Fruit fly (Drosophila melanogaster) whole organism, embryonic: Measurements from ENCODE around the gene Cpr66Cb.

ENCODE experiments used
- Asciz ChIP-seq: fragments of 200-800 bp; sonication (Bioruptor generic); optimal IDR thresholded peaks from 2 replicates; lab custom pipeline; 2017; ENCODE audit warnings: missing biosample characterization, mild to moderate bottlenecking, missing genetic modification characterization, missing genetic modification reagents
- Blimp-1 ChIP-seq: fragments of 200-800 bp; sonication (Bioruptor generic); optimal IDR thresholded peaks from 3 replicates; lab custom pipeline; 2018; ENCODE audit warnings: missing biosample characterization, missing genetic modification characterization, mild to moderate bottlenecking, moderate library complexity, missing genetic modification reagents
- Bteb2 ChIP-seq: fragments of 200-800 bp; sonication (Bioruptor generic); optimal IDR thresholded peaks from 2 replicates; lab custom pipeline; 2016; ENCODE audit warnings: missing biosample characterization, missing genetic modification characterization
- C15 ChIP-seq: fragments of 200-800 bp; sonication (Bioruptor generic); IDR thresholded peaks from 3 replicates; pipeline ENCODE4 v1.3.6; 2022; ENCODE audit warnings: missing biosample characterization, missing genetic modification characterization
- CG10267 ChIP-seq: fragments of 200-800 bp; sonication (Bioruptor generic); optimal IDR thresholded peaks from 2 replicates; lab custom pipeline; 2018; ENCODE audit warnings: missing biosample characterization, mild to moderate bottlenecking, missing genetic modification characterization, moderate library complexity
- CG11456 ChIP-seq: fragments of 200-800 bp; sonication (Bioruptor generic); IDR thresholded peaks from 3 replicates; pipeline ENCODE4 v1.3.6; 2022; ENCODE audit warnings: missing biosample characterization, missing genetic modification characterization
- CG12236 ChIP-seq: fragments of 200-800 bp; sonication (Bioruptor generic); optimal IDR thresholded peaks from 2 replicates; lab custom pipeline; 2016; ENCODE audit warnings: missing biosample characterization, missing genetic modification characterization
- CG1233 ChIP-seq: fragments of 200-800 bp; sonication (Bioruptor generic); optimal IDR thresholded peaks from 4 replicates; lab custom pipeline; 2018; ENCODE audit warnings: missing biosample characterization, mild to moderate bottlenecking, missing genetic modification characterization
- CG12659 ChIP-seq: fragments of 200-800 bp; sonication (Bioruptor generic); optimal IDR thresholded peaks from 3 replicates; lab custom pipeline; 2017; ENCODE audit warnings: mild to moderate bottlenecking, missing biosample characterization, missing genetic modification reagents, missing genetic modification characterization
- CG13424 ChIP-seq: fragments of 200-800 bp; sonication (Bioruptor generic); optimal IDR thresholded peaks from 2 replicates; lab custom pipeline; 2019; ENCODE audit warnings: missing biosample characterization, mild to moderate bottlenecking, missing genetic modification characterization, moderate library complexity
- CG18599 ChIP-seq: fragments of 200-800 bp; sonication (Bioruptor generic); optimal IDR thresholded peaks from 3 replicates; lab custom pipeline; 2017; ENCODE audit warnings: missing biosample characterization, missing genetic modification characterization, mild to moderate bottlenecking, moderate library complexity, missing genetic modification reagents
- CG33557 ChIP-seq: fragments of 200-800 bp; sonication (Bioruptor generic); optimal IDR thresholded peaks from 2 replicates; lab custom pipeline; 2019; ENCODE audit warnings: missing biosample characterization, mild to moderate bottlenecking, missing genetic modification characterization, moderate library complexity
- CG34224 ChIP-seq: fragments of 200-800 bp; sonication (Bioruptor generic); IDR thresholded peaks from 3 replicates; pipeline ENCODE4 v1.3.6; 2022; ENCODE audit warnings: missing biosample characterization, missing genetic modification characterization; ENCODE audit not compliant: partially characterized antibody
- CG42726 ChIP-seq: fragments of 200-800 bp; sonication (Bioruptor generic); IDR thresholded peaks from 2 replicates; pipeline ENCODE4 v1.3.6; 2022; ENCODE audit warnings: missing biosample characterization, missing genetic modification characterization; ENCODE audit not compliant: partially characterized antibody
- CG6689 ChIP-seq: fragments of 200-800 bp; sonication (Bioruptor generic); IDR thresholded peaks from 2 replicates; pipeline ENCODE4 v1.3.6; 2022; ENCODE audit warnings: missing biosample characterization, missing genetic modification characterization
- CG8089 ChIP-seq: fragments of 200-800 bp; sonication (Bioruptor generic); optimal IDR thresholded peaks from 3 replicates; lab custom pipeline; 2016; ENCODE audit warnings: missing biosample characterization, missing genetic modification characterization
- CG8359 ChIP-seq: fragments of 200-800 bp; sonication (Bioruptor generic); optimal IDR thresholded peaks from 2 replicates; lab custom pipeline; 2017; ENCODE audit warnings: missing biosample characterization, mild to moderate bottlenecking, missing genetic modification characterization, borderline replicate concordance
- Gsc ChIP-seq: fragments of 200-800 bp; sonication (Bioruptor generic); IDR thresholded peaks from 2 replicates; pipeline ENCODE4 v1.3.6; 2022; ENCODE audit warnings: missing biosample characterization, missing genetic modification characterization
- Hr78 ChIP-seq, 2 experiments: fragments of 200-800 bp in 1 of 2; fragments of >200 bp in 1 of 2; sonication (Bioruptor generic) in 1 of 2; optimal IDR thresholded peaks; 2 replicates each; lab custom pipeline; 2017 to 2019; ENCODE audit warnings: missing biosample characterization in 2 of 2, missing genetic modification characterization in 2 of 2, mild to moderate bottlenecking in 1 of 2, moderate library complexity in 1 of 2
- Kr ChIP-seq: fragments of 200-800 bp; sonication (Bioruptor generic); optimal IDR thresholded peaks from 2 replicates; lab custom pipeline; 2017; ENCODE audit warnings: missing biosample characterization, mild to moderate bottlenecking, missing genetic modification characterization
- Lhr ChIP-seq: fragments of 200-800 bp; sonication (Bioruptor generic); optimal IDR thresholded peaks from 3 replicates; lab custom pipeline; 2017; ENCODE audit warnings: mild to moderate bottlenecking, missing biosample characterization, missing genetic modification reagents, missing genetic modification characterization
- Myb ChIP-seq: fragments of 200-800 bp; sonication (Bioruptor generic); optimal IDR thresholded peaks from 2 replicates; lab custom pipeline; 2016; ENCODE audit warnings: missing biosample characterization, missing genetic modification characterization
- NFAT ChIP-seq: fragments of 200-800 bp; sonication (Bioruptor generic); IDR thresholded peaks from 2 replicates; pipeline ENCODE4 v1.3.6; 2022; ENCODE audit warnings: missing biosample characterization, missing genetic modification characterization
- Tbp ChIP-seq: fragments of >200 bp; optimal IDR thresholded peaks from 2 replicates; lab custom pipeline; 2018; ENCODE audit warnings: missing biosample characterization, missing genetic modification characterization
- abd-A ChIP-seq: fragments of 200-800 bp; sonication (Bioruptor generic); optimal IDR thresholded peaks from 3 replicates; lab custom pipeline; 2019; ENCODE audit warnings: missing biosample characterization, mild to moderate bottlenecking, missing genetic modification characterization, moderate library complexity
- al ChIP-seq: fragments of 200-800 bp; sonication (Bioruptor generic); IDR thresholded peaks from 2 replicates; pipeline ENCODE4 v1.3.6; 2022; ENCODE audit warnings: missing biosample characterization, missing genetic modification characterization
- az2 ChIP-seq: fragments of 200-800 bp; sonication (Bioruptor generic); optimal IDR thresholded peaks from 3 replicates; lab custom pipeline; 2016; ENCODE audit warnings: missing biosample characterization, missing genetic modification characterization
- br ChIP-seq: fragments of >200 bp; optimal IDR thresholded peaks from 2 replicates; lab custom pipeline; 2017
- btn ChIP-seq: fragments of 200-800 bp; sonication (Bioruptor generic); optimal IDR thresholded peaks from 2 replicates; lab custom pipeline; 2016; ENCODE audit warnings: missing biosample characterization, missing genetic modification characterization
- cwo ChIP-seq: fragments of 200-800 bp; sonication (Bioruptor generic); optimal IDR thresholded peaks from 3 replicates; lab custom pipeline; 2017; ENCODE audit warnings: missing biosample characterization, missing genetic modification characterization, mild to moderate bottlenecking, moderate library complexity, missing genetic modification reagents
- dmrt11E ChIP-seq: fragments of 200-800 bp; sonication (Bioruptor generic); optimal IDR thresholded peaks from 3 replicates; lab custom pipeline; 2018; ENCODE audit warnings: missing biosample characterization, mild to moderate bottlenecking, missing genetic modification characterization, moderate library complexity
- ems ChIP-seq: fragments of 200-800 bp; sonication (Bioruptor generic); optimal IDR thresholded peaks from 3 replicates; lab custom pipeline; 2016; ENCODE audit warnings: missing biosample characterization, missing genetic modification characterization
- exex ChIP-seq: fragments of 200-800 bp; sonication (Bioruptor generic); optimal IDR thresholded peaks from 4 replicates; lab custom pipeline; 2018; ENCODE audit warnings: missing biosample characterization, mild to moderate bottlenecking, missing genetic modification characterization, moderate library complexity
- fd102C ChIP-seq: fragments of 200-800 bp; sonication (Bioruptor generic); optimal IDR thresholded peaks from 2 replicates; lab custom pipeline; 2018; ENCODE audit warnings: missing biosample characterization, mild to moderate bottlenecking, missing genetic modification characterization, moderate library complexity
- fu2 ChIP-seq: fragments of 200-800 bp; sonication (Bioruptor generic); optimal IDR thresholded peaks from 2 replicates; lab custom pipeline; 2016; ENCODE audit warnings: missing biosample characterization, missing genetic modification characterization
- gcm ChIP-seq: fragments of 200-800 bp; sonication (Bioruptor generic); optimal IDR thresholded peaks from 2 replicates; lab custom pipeline; 2019; ENCODE audit warnings: missing biosample characterization, mild to moderate bottlenecking, missing genetic modification characterization, moderate library complexity
- gem ChIP-seq: fragments of 200-800 bp; sonication (Bioruptor generic); optimal IDR thresholded peaks from 2 replicates; lab custom pipeline; 2019; ENCODE audit warnings: missing biosample characterization, mild to moderate bottlenecking, missing genetic modification characterization, moderate library complexity
- kah ChIP-seq: fragments of 200-800 bp; sonication (Bioruptor generic); optimal IDR thresholded peaks from 2 replicates; lab custom pipeline; 2018; ENCODE audit warnings: missing biosample characterization, mild to moderate bottlenecking, missing genetic modification characterization
- lmd ChIP-seq: fragments of 200-800 bp; sonication (Bioruptor generic); IDR thresholded peaks from 2 replicates; pipeline ENCODE4 v1.3.6; 2022; ENCODE audit warnings: missing biosample characterization, missing genetic modification characterization
- lola ChIP-seq, 3 experiments: fragments of >200 bp in 2 of 3; fragments of 200-800 bp in 1 of 3; sonication (Bioruptor generic) in 1 of 3; optimal IDR thresholded peaks; 2 replicates each; lab custom pipeline; 2017 to 2019; ENCODE audit warnings: missing biosample characterization in 3 of 3, missing genetic modification characterization in 3 of 3, mild to moderate bottlenecking in 1 of 3, moderate library complexity in 1 of 3
- nau ChIP-seq: fragments of 200-800 bp; sonication (Bioruptor generic); optimal IDR thresholded peaks from 3 replicates; lab custom pipeline; 2017; ENCODE audit warnings: missing biosample characterization, mild to moderate bottlenecking, missing genetic modification characterization, missing genetic modification reagents
- pho ChIP-seq: fragments of 200-800 bp; sonication (Bioruptor generic); optimal IDR thresholded peaks from 2 replicates; lab custom pipeline; 2016; ENCODE audit warnings: missing biosample characterization, missing genetic modification characterization
- phol ChIP-seq: fragments of 200-800 bp; sonication (Bioruptor generic); optimal IDR thresholded peaks from 3 replicates; lab custom pipeline; 2018; ENCODE audit warnings: missing biosample characterization, mild to moderate bottlenecking, missing genetic modification characterization, moderate library complexity
- pita ChIP-seq: fragments of 200-800 bp; sonication (Bioruptor generic); optimal IDR thresholded peaks from 2 replicates; lab custom pipeline; 2017; ENCODE audit warnings: missing biosample characterization, mild to moderate bottlenecking, missing genetic modification characterization
- pnt ChIP-seq: fragments of 200-800 bp; sonication (Bioruptor generic); optimal IDR thresholded peaks from 3 replicates; lab custom pipeline; 2016; ENCODE audit warnings: missing biosample characterization, missing genetic modification characterization
- prd ChIP-seq, 3 experiments: fragments of >200 bp in 2 of 3; fragments of 200-800 bp in 1 of 3; sonication (Bioruptor generic) in 1 of 3; optimal IDR thresholded peaks in 2 of 3; IDR thresholded peaks in 1 of 3; 2 replicates in 2 of 3; 3 replicates in 1 of 3; pipeline versions ENCODE4 v1.3.6 to Lab custom; 2017 to 2022; ENCODE audit warnings: missing biosample characterization in 1 of 3, missing genetic modification characterization in 1 of 3
- pzg ChIP-seq: fragments of 200-800 bp; sonication (Bioruptor generic); optimal IDR thresholded peaks from 3 replicates; lab custom pipeline; 2018; ENCODE audit warnings: missing biosample characterization, mild to moderate bottlenecking, missing genetic modification characterization, moderate library complexity
- wor ChIP-seq: fragments of 200-800 bp; sonication (Bioruptor generic); IDR thresholded peaks from 2 replicates; pipeline ENCODE4 v1.3.6; 2022; ENCODE audit warnings: missing biosample characterization, missing genetic modification characterization
- yki ChIP-seq: fragments of >200 bp; optimal IDR thresholded peaks from 3 replicates; lab custom pipeline; 2018

The Cpr66Cb gene

dm6 chr3L:8308891-8309352, 27.6 kb upstream of the Cpr66Cb start, which contains the start of gene BI-1 (continued):
- TF ChIP-seq CG6689 (GFP tag; lab: Robert Waterston, UW) = peak; percentile 71
- TF ChIP-seq CG33557 = peak; percentile 58
- no peak for TF ChIP-seq NFAT (GFP tag; lab: Robert Waterston, UW)
- TF ChIP-seq gcm (GFP tag; lab: Kevin White, UChicago) = no peak
- no peak for TF ChIP-seq nau (GFP tag; lab: Kevin White, UChicago)
- peak; percentile 57 for TF ChIP-seq az2 (GFP tag; lab: Kevin White, UChicago)
- peak; percentile 54; the same call in 1 of the 2 replicates for TF ChIP-seq lmd (GFP tag; lab: Robert Waterston, UW)
- no peak for TF ChIP-seq Tbp (GFP tag; lab: Kevin White, UChicago)
- TF ChIP-seq Gsc (GFP tag; lab: Robert Waterston, UW) = no peak
- no peak for TF ChIP-seq CG8359 (GFP tag; lab: Kevin White, UChicago)
- no peak for TF ChIP-seq btn (GFP tag; lab: Kevin White, UChicago)
- TF ChIP-seq dmrt11E (tag; lab: Kevin White, UChicago) = peak; percentile 60
- peak; percentile 53 for TF ChIP-seq al (GFP tag; lab: Robert Waterston, UW)
- TF ChIP-seq fd102C (GFP tag; lab: Kevin White, UChicago) = no peak
- no peak for TF ChIP-seq pnt (GFP tag; lab: Kevin White, UChicago)
- no peak for TF ChIP-seq fu2
- TF ChIP-seq Asciz (GFP tag; lab: Kevin White, UChicago) = no peak
- no peak for TF ChIP-seq pho (GFP tag; lab: Kevin White, UChicago)
- peak; percentile 54 for TF ChIP-seq exex (tag; lab: Kevin White, UChicago)
- peak; percentile 59 for TF ChIP-seq pzg (GFP tag; lab: Kevin White, UChicago)
- peak; percentile 70 for TF ChIP-seq CG13424 (tag; lab: Kevin White, UChicago)
- TF ChIP-seq CG1233 = peak; percentile 79
- TF ChIP-seq yki = no peak
- no peak for TF ChIP-seq CG8089
- TF ChIP-seq Kr (GFP tag; lab: Kevin White, UChicago) = no peak
- peak; percentile 80 for TF ChIP-seq CG12659
- TF ChIP-seq CG10267 = peak; percentile 100
- no peak for TF ChIP-seq pita (GFP tag; lab: Kevin White, UChicago)
- no peak for TF ChIP-seq C15 (GFP tag; lab: Robert Waterston, UW)
- peak; percentile 28 for TF ChIP-seq ems (GFP tag; lab: Kevin White, UChicago)
- TF ChIP-seq kah = peak; percentile 70
- TF ChIP-seq CG18599 = peak; percentile 81
- TF ChIP-seq gem (tag; lab: Kevin White, UChicago) = peak; percentile 75
- TF ChIP-seq CG11456 = no peak
- peak; percentile 81 for TF ChIP-seq phol (tag; lab: Kevin White, UChicago)
- no peak for TF ChIP-seq abd-A (tag; lab: Kevin White, UChicago)
- TF ChIP-seq Hr78 (GFP tag; optimal IDR thresholded peaks at IDR 0.05; lab: Kevin White, UChicago) = no peak
- TF ChIP-seq Lhr (GFP tag; lab: Kevin White, UChicago) = peak; percentile 26
- no peak for TF ChIP-seq br (lab: Kevin White, UChicago)
- TF ChIP-seq Blimp-1 (GFP tag; lab: Kevin White, UChicago) = no peak
- peak; percentile 63 for TF ChIP-seq cwo (GFP tag; lab: Kevin White, UChicago)
- no peak for TF ChIP-seq prd (optimal IDR thresholded peaks at IDR 0.05; lab: Kevin White, UChicago)
- peak; percentile 58; the same call in 2 of the 3 replicates for TF ChIP-seq prd (GFP tag; IDR thresholded peaks at IDR 0.05; lab: Robert Waterston, UW)
- no peak for TF ChIP-seq CG42726 (GFP tag; lab: Robert Waterston, UW)
- TF ChIP-seq lola (GFP tag; optimal IDR thresholded peaks at IDR 0.05; lab: Kevin White, UChicago) = peak in 1 of 3 experiments; percentile 50
- no peak for TF ChIP-seq CG12236 (GFP tag; lab: Kevin White, UChicago)
- no peak for TF ChIP-seq Bteb2 (GFP tag; lab: Kevin White, UChicago)
- peak; percentile 31 for TF ChIP-seq Myb
- TF ChIP-seq wor = peak; percentile 18; the same call in 1 of the 2 replicates
- TF ChIP-seq CG34224 (GFP tag; lab: Robert Waterston, UW) = no peak
